Fruit fly (Drosophila melanogaster) whole organism, prepupa: ENCODE measurements around the gene Coq2.
A peak's percentile ranks its signal among the peaks of the same experiment; 100 is the strongest.

Source experiments
- CG11902 ChIP-seq: fragments of 200-800 bp; sonication (Bioruptor generic); optimal IDR thresholded peaks from 3 replicates; lab custom pipeline; 2016; ENCODE audit warnings: missing biosample characterization, missing genetic modification characterization
- CG15336 ChIP-seq: fragments of 200-800 bp; sonication (Bioruptor generic); IDR thresholded peaks from 2 replicates; pipeline ENCODE4 v1.3.6; 2022; ENCODE audit warnings: missing biosample characterization, missing genetic modification characterization
- CG1621 ChIP-seq: fragments of 200-800 bp; sonication (Bioruptor generic); optimal IDR thresholded peaks from 3 replicates; lab custom pipeline; 2018; ENCODE audit warnings: missing biosample characterization, mild to moderate bottlenecking, missing genetic modification characterization
- CG32006 ChIP-seq: fragments of 200-800 bp; sonication (Bioruptor generic); optimal IDR thresholded peaks from 3 replicates; lab custom pipeline; 2017; ENCODE audit warnings: missing biosample characterization, mild to moderate bottlenecking, missing genetic modification characterization
- CG3919 ChIP-seq: fragments of 200-800 bp; sonication (Bioruptor generic); optimal IDR thresholded peaks from 3 replicates; lab custom pipeline; 2016; ENCODE audit warnings: missing biosample characterization, missing genetic modification characterization
- CG4318 ChIP-seq: fragments of 200-800 bp; sonication (Bioruptor generic); optimal IDR thresholded peaks from 3 replicates; lab custom pipeline; 2017; ENCODE audit warnings: missing biosample characterization, mild to moderate bottlenecking, missing genetic modification characterization
- CG6163 ChIP-seq: fragments of 200-800 bp; sonication (Bioruptor generic); IDR thresholded peaks from 3 replicates; pipeline ENCODE4 v1.3.6; 2022; ENCODE audit warnings: missing biosample characterization, missing genetic modification characterization
- CG6276 ChIP-seq: fragments of 200-800 bp; sonication (Bioruptor generic); optimal IDR thresholded peaks from 2 replicates; lab custom pipeline; 2017; ENCODE audit warnings: missing biosample characterization, mild to moderate bottlenecking, missing genetic modification characterization
- CG6792 ChIP-seq: fragments of 200-800 bp; sonication (Bioruptor generic); optimal IDR thresholded peaks from 3 replicates; lab custom pipeline; 2016; ENCODE audit warnings: missing biosample characterization, missing genetic modification characterization
- CG6854 ChIP-seq: fragments of 200-800 bp; sonication (Bioruptor generic); optimal IDR thresholded peaks from 2 replicates; lab custom pipeline; 2017; ENCODE audit warnings: missing biosample characterization, mild to moderate bottlenecking, missing genetic modification characterization
- CG7368 ChIP-seq: fragments of 200-800 bp; sonication (Bioruptor generic); optimal IDR thresholded peaks from 3 replicates; lab custom pipeline; 2016; ENCODE audit warnings: missing biosample characterization, missing genetic modification characterization
- CG8119 ChIP-seq: fragments of 200-800 bp; sonication (Bioruptor generic); IDR thresholded peaks from 3 replicates; pipeline ENCODE4 v1.3.6; 2022; ENCODE audit warnings: missing biosample characterization, missing genetic modification characterization
- CG9139 ChIP-seq: fragments of 200-800 bp; sonication (Bioruptor generic); optimal IDR thresholded peaks from 3 replicates; lab custom pipeline; 2017; ENCODE audit warnings: missing biosample characterization, mild to moderate bottlenecking, missing genetic modification characterization
- Eip78C ChIP-seq: fragments of 200-800 bp; sonication (Bioruptor generic); peaks from one replicate; lab custom pipeline; 2016; ENCODE audit warnings: missing biosample characterization, missing genetic modification characterization
- Ets21C ChIP-seq: fragments of 200-800 bp; sonication (Bioruptor generic); optimal IDR thresholded peaks from 3 replicates; lab custom pipeline; 2016; ENCODE audit warnings: missing biosample characterization, missing genetic modification characterization
- Ets96B ChIP-seq: fragments of 200-800 bp; optimal IDR thresholded peaks from 2 replicates; lab custom pipeline; 2019; ENCODE audit warnings: missing biosample characterization, mild to moderate bottlenecking, missing genetic modification characterization, moderate library complexity
- Hr38 ChIP-seq: sonication (Bioruptor generic); optimal IDR thresholded peaks from 2 replicates; lab custom pipeline; 2016; ENCODE audit warnings: missing biosample characterization, missing genetic modification characterization
- Hr39 ChIP-seq: fragments of 200-800 bp; sonication (Bioruptor generic); optimal IDR thresholded peaks from 2 replicates; lab custom pipeline; 2016; ENCODE audit warnings: missing biosample characterization, missing genetic modification characterization
- Hr4 ChIP-seq: fragments of 200-800 bp; sonication (Bioruptor generic); optimal IDR thresholded peaks from 3 replicates; lab custom pipeline; 2016; ENCODE audit warnings: missing biosample characterization, missing genetic modification characterization
- Lpt ChIP-seq: fragments of 200-800 bp; sonication (Bioruptor generic); optimal IDR thresholded peaks from 3 replicates; lab custom pipeline; 2016; ENCODE audit warnings: missing biosample characterization, missing genetic modification characterization
- Met ChIP-seq: fragments of 200-800 bp; sonication (Bioruptor generic); optimal IDR thresholded peaks from 3 replicates; lab custom pipeline; 2016; ENCODE audit warnings: missing biosample characterization, missing genetic modification characterization
- Smox ChIP-seq: fragments of 200-800 bp; sonication (Bioruptor generic); optimal IDR thresholded peaks from 3 replicates; lab custom pipeline; 2016; ENCODE audit warnings: missing biosample characterization, missing genetic modification characterization
- Sox102F ChIP-seq: fragments of 200-800 bp; sonication (Bioruptor generic); optimal IDR thresholded peaks from 2 replicates; lab custom pipeline; 2016; ENCODE audit warnings: missing biosample characterization, mild to moderate bottlenecking, missing genetic modification characterization
- Sox14 ChIP-seq: fragments of 200-800 bp; sonication (Bioruptor generic); optimal IDR thresholded peaks from 3 replicates; lab custom pipeline; 2016; ENCODE audit warnings: missing biosample characterization, missing genetic modification characterization
- Sox15 ChIP-seq: fragments of 200-800 bp; sonication (Bioruptor generic); optimal IDR thresholded peaks from 3 replicates; lab custom pipeline; 2016; ENCODE audit warnings: missing biosample characterization, missing genetic modification characterization
- achi ChIP-seq: fragments of 200-800 bp; sonication (Bioruptor generic); optimal IDR thresholded peaks from 3 replicates; lab custom pipeline; 2016; ENCODE audit warnings: missing biosample characterization, missing genetic modification characterization
- cyc ChIP-seq: fragments of 200-800 bp; sonication (Bioruptor generic); optimal IDR thresholded peaks from 3 replicates; lab custom pipeline; 2016; ENCODE audit warnings: missing biosample characterization, missing genetic modification characterization
- dsx ChIP-seq: fragments of 200-800 bp; optimal IDR thresholded peaks from 3 replicates; lab custom pipeline; 2019; ENCODE audit warnings: missing biosample characterization, mild to moderate bottlenecking, missing genetic modification characterization, moderate library complexity; ENCODE audit not compliant: poor library complexity, severe bottlenecking
- eg ChIP-seq: fragments of 200-800 bp; sonication (Bioruptor generic); IDR thresholded peaks from 3 replicates; pipeline ENCODE4 v1.3.6; 2022; ENCODE audit warnings: missing biosample characterization, missing genetic modification characterization
- esn ChIP-seq: fragments of 200-800 bp; sonication (Bioruptor generic); optimal IDR thresholded peaks from 2 replicates; lab custom pipeline; 2016; ENCODE audit warnings: missing biosample characterization, mild to moderate bottlenecking, missing genetic modification characterization, moderate library complexity
- fkh ChIP-seq: fragments of 200-800 bp; sonication (Bioruptor generic); optimal IDR thresholded peaks from 3 replicates; lab custom pipeline; 2017; ENCODE audit warnings: missing biosample characterization, mild to moderate bottlenecking, missing genetic modification characterization, moderate library complexity
- lz ChIP-seq: fragments of 200-800 bp; sonication (Bioruptor generic); optimal IDR thresholded peaks from 3 replicates; lab custom pipeline; 2016; ENCODE audit warnings: missing biosample characterization, missing genetic modification characterization
- net ChIP-seq: fragments of 200-800 bp; sonication (Bioruptor generic); optimal IDR thresholded peaks from 3 replicates; lab custom pipeline; 2016; ENCODE audit warnings: missing biosample characterization, missing genetic modification characterization
- spab ChIP-seq: fragments of 200-800 bp; sonication (Bioruptor generic); optimal IDR thresholded peaks from 2 replicates; lab custom pipeline; 2017; ENCODE audit warnings: missing biosample characterization, mild to moderate bottlenecking, missing genetic modification characterization, missing genetic modification reagents
- svp ChIP-seq: fragments of 200-800 bp; sonication (Bioruptor generic); peaks from one replicate; lab custom pipeline; 2016; ENCODE audit warnings: missing biosample characterization, missing genetic modification characterization

Gene Coq2

dm6 chr3R:8290478-8290877, 25.9 kb downstream of the Coq2 start, which contains the start of gene CG11672:
TSS of gene CG11672 (minus strand) at chr3R:8290578.
- no peak for TF ChIP-seq Ets96B
- TF ChIP-seq CG32006 (GFP tag; lab: Kevin White, UChicago), result no peak
- TF ChIP-seq Hr4 (GFP tag; lab: Kevin White, UChicago), result no peak
- no peak for TF ChIP-seq Met (GFP tag; lab: Kevin White, UChicago)
- no peak for TF ChIP-seq fkh
- no peak for TF ChIP-seq esn (GFP tag; lab: Kevin White, UChicago)

- TF ChIP-seq svp (peak; percentile 45), spab (GFP tag; lab: Kevin White, UChicago) (no peak), CG6163 (no peak), Hr4 (GFP tag; lab: Kevin White, UChicago) (no peak)
These were observed 27.6 kb downstream of the Coq2 start for dm6 chr3R:8288790-8289189.

- no peak for TF ChIP-seq CG6792
- no peak for TF ChIP-seq Sox102F
- TF ChIP-seq cyc (GFP tag; lab: Kevin White, UChicago), result no peak
- no peak for TF ChIP-seq eg (GFP tag; lab: Robert Waterston, UW)
- no peak for TF ChIP-seq achi
- no peak for TF ChIP-seq Ets21C (GFP tag; lab: Kevin White, UChicago)
- no peak for TF ChIP-seq CG6276 (GFP tag; lab: Kevin White, UChicago)
- no peak for TF ChIP-seq net
- no peak for TF ChIP-seq dsx
- no peak for TF ChIP-seq Eip78C (GFP tag; lab: Kevin White, UChicago)
- no peak for TF ChIP-seq CG7368 (GFP tag; lab: Kevin White, UChicago)
- TF ChIP-seq Hr39 (GFP tag; lab: Kevin White, UChicago), result no peak
- no peak for TF ChIP-seq svp
- TF ChIP-seq CG6163, result no peak
- TF ChIP-seq CG15336 (GFP tag; lab: Robert Waterston, UW), result no peak
- TF ChIP-seq CG3919, result no peak
- TF ChIP-seq CG1621 (tag; lab: Kevin White, UChicago), result no peak
These were observed 28.6 kb downstream of the Coq2 start, which contains the start of gene Nazo for dm6 chr3R:8287697-8288096. TSS of gene Nazo (plus strand) at chr3R:8287876.

dm6 chr3R:8285727-8286344, 30.5 kb downstream of the Coq2 start:
- no peak for TF ChIP-seq Sox15 (GFP tag; lab: Kevin White, UChicago)
- no peak for TF ChIP-seq CG11902
- TF ChIP-seq Smox (GFP tag; lab: Kevin White, UChicago), result no peak
- TF ChIP-seq CG8119 (GFP tag; lab: Robert Waterston, UW), result no peak
- no peak for TF ChIP-seq Lpt (GFP tag; lab: Kevin White, UChicago)
- no peak for TF ChIP-seq CG6854 (GFP tag; lab: Kevin White, UChicago)
- no peak for TF ChIP-seq Sox14 (GFP tag; lab: Kevin White, UChicago)
- no peak for TF ChIP-seq CG4318 (GFP tag; lab: Kevin White, UChicago)

dm6 chr3R:8284234-8284633, 32.1 kb downstream of the Coq2 start:
- no peak for TF ChIP-seq Met (GFP tag; lab: Kevin White, UChicago)
- no peak for TF ChIP-seq lz (GFP tag; lab: Kevin White, UChicago)
- no peak for TF ChIP-seq CG9139 (GFP tag; lab: Kevin White, UChicago)
- no peak for TF ChIP-seq Hr38 (GFP tag; lab: Kevin White, UChicago)
